Worm (Caenorhabditis elegans) whole organism, L4 larva: ENCODE results near the gene K06H6.1.

ENCODE experiments used
- R02D3.7 ChIP-seq: fragments of 150-350 bp; sonication (generic microtip); optimal IDR thresholded peaks from 3 replicates; lab custom pipeline; 2014; ENCODE audit warnings: missing biosample characterization, missing genetic modification characterization
- fos-1 ChIP-seq: fragments of 150-350 bp; optimal IDR thresholded peaks from 2 replicates; lab custom pipeline; 2014; ENCODE audit warnings: missing biosample characterization, missing genetic modification characterization
- lin-15B ChIP-seq: fragments of 150-350 bp; sonication (generic microtip); optimal IDR thresholded peaks from 3 replicates; lab custom pipeline; 2014; ENCODE audit warnings: missing biosample characterization, missing genetic modification characterization
- nhr-11 ChIP-seq: fragments of 150-350 bp; optimal IDR thresholded peaks from 2 replicates; lab custom pipeline; 2014; ENCODE audit warnings: missing biosample characterization, missing genetic modification characterization
- vab-7 ChIP-seq: fragments of 200-800 bp; sonication (Bioruptor generic); IDR thresholded peaks from 2 replicates; pipeline ENCODE4 v1.3.6; 2022; ENCODE audit warnings: missing genetic modification reagents, missing genetic modification characterization, missing compliant biosample characterization
- zag-1 ChIP-seq: fragments of 150-350 bp; optimal IDR thresholded peaks from 2 replicates; lab custom pipeline; 2014; ENCODE audit warnings: missing biosample characterization, missing genetic modification characterization

- TF ChIP-seq zag-1 (tag; lab: Kevin White, UChicago) (no peak), vab-7 (no peak), lin-15B (tag; lab: Kevin White, UChicago) (no peak), nhr-11 (tag; lab: Kevin White, UChicago) (no peak), fos-1 (tag; lab: Kevin White, UChicago) (no peak), R02D3.7 (tag; lab: Kevin White, UChicago) (no peak)
Observed at ce11 chrV:559940-560339, 28.0 kb upstream of the K06H6.1 start, which contains the start of gene srx-7.
